Worm (Caenorhabditis elegans): ENCODE measurements around the gene F23F12.12.
"Not testable (repeated sequence)": the region's sequence is repeated elsewhere in the genome, so short reads cannot be mapped to it uniquely, and the experiment has no call there.

Gene F23F12.12

DNA sequence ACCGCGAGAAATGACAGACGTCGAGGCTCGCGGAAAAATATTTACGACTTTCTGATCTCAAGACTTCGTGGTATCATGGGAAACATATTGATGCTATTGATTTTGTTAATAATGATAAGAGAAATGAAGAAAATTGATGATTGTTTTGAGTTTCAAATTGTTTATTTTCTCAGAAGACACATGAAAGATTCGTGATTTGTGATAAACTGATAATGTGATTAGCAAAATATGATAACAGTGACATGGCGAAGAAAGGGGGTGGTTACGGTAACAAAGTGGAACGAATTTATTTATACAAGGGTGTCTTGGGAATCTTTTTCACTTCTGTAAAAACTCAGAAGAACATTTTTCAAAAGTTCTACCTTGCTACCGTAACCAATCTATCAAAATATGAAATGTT, 1.4 kb downstream of the F23F12.12 start (continued):
- TF ChIP-seq hlh-17 (GFP tag; optimal IDR thresholded peaks at IDR 0.05; ENCODE audit: borderline replicate concordance) (no peak), nhr-12 (tag; optimal IDR thresholded peaks at IDR 0.05) (no peak), grh-1 (GFP tag; IDR thresholded peaks at IDR 0.05) (no peak), blmp-1 (tag; optimal IDR thresholded peaks at IDR 0.05) (peak; percentile 29), lin-14 (GFP tag; optimal IDR thresholded peaks at IDR 0.05) (peak; percentile 26), vab-15 (tag; optimal IDR thresholded peaks at IDR 0.05) (no peak), ceh-82 (tag; optimal IDR thresholded peaks at IDR 0.05) (no peak), alr-1 (tag; optimal IDR thresholded peaks at IDR 0.05; ENCODE audit: borderline replicate concordance) (no peak), nhr-71 (tag; optimal IDR thresholded peaks at IDR 0.05) (peak; percentile 54), tlp-1 (tag; optimal IDR thresholded peaks at IDR 0.05) (no peak), fkh-8 (tag; optimal IDR thresholded peaks at IDR 0.05) (no peak), efl-1 (optimal IDR thresholded peaks at IDR 0.05) (no peak), efl-1 (GFP tag; optimal IDR thresholded peaks at IDR 0.05 in 1 of 2) (peak in 1 of 2 experiments; percentile 5), nhr-237 (tag; optimal IDR thresholded peaks at IDR 0.05) (no peak), unc-130 (tag; optimal IDR thresholded peaks at IDR 0.05) (no peak)

DNA sequence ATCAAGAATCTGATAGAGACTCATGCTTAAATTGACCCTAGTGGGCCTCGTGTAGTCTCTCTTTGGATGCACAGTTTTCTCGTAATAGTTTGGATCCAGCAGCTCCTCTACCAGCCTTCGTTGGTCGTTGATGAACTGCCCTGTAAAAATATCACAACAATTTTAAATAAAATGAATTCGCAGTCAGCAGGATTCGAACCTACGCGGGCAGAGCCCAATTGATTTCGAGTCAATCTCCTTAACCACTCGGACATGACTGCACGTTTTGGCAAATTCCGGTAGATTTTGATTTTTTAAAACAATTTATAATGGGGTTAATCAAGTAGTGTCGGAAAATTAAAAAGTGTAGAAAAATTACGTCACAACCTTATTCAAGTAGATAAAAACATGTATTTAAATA, 5.8 kb downstream of the F23F12.12 start:
- TF ChIP-seq efl-1 (optimal IDR thresholded peaks at IDR 0.05) = not testable (repeated sequence)
- TF ChIP-seq efl-1 (GFP tag; optimal IDR thresholded peaks at IDR 0.05 in 1 of 2) = peak in 1 of 2 experiments; percentile 20

DNA sequence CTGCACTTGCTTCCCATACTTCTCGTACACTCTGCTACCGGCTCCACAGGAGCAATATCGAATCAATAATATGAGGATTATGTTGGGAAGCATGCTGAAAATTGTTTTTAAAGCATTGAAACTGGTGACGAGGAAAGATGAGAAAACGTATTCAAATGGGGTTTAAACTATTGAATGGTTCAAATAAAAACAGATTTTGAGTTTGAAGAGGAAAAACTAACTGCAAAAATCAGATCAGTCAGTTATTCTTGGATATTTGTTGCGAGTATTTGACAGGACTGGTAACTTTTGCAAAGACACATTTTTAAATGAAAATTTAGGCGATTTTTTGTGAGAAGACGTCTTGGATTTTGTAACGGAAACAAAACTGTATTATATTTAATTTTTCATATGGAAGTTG, 6.7 kb downstream of the F23F12.12 start, which contains the start of gene acr-5:
TSS of gene acr-5 (minus strand) at position 101 of the 400 bp plus-strand sequence.
- TF ChIP-seq lin-13 (GFP tag; optimal IDR thresholded peaks at IDR 0.05) (no peak), ceh-88 (GFP tag; IDR thresholded peaks at IDR 0.05) (no peak), nhr-20 (tag; optimal IDR thresholded peaks at IDR 0.05) (no peak), snpc-4 (tag; optimal IDR thresholded peaks at IDR 0.05) (no peak), nhr-77 (tag; optimal IDR thresholded peaks at IDR 0.05) (no peak), egl-27 (tag; optimal IDR thresholded peaks at IDR 0.05) (no peak), dpl-1 (GFP tag; optimal IDR thresholded peaks at IDR 0.05) (no peak)

DNA sequence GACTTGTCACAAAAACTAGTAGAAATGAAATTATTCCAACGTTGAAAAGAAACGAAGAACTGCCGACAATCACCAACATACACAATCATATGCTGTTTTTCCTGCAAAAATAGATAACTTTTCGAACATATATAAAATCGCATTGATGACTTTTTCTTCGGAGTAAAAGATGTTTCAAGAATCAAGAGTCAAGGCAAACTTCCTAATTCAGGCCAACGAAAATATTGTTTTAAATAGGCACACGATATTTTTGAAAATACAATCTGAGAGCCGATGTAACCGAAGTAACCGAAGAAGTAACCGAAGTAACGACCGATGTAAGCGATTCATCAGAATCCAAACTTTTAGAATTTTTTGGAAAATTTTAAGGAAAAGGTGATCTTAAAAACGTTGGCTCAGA, 12.0 kb downstream of the F23F12.12 start, which contains the start of gene C09E7.10:
TSS of gene C09E7.10 (minus strand) at position 101 of the 400 bp plus-strand sequence.
- TF ChIP-seq nhr-20 (tag; optimal IDR thresholded peaks at IDR 0.05) (no peak), lin-39 (tag; optimal IDR thresholded peaks at IDR 0.05) (no peak), nhr-237 (tag; optimal IDR thresholded peaks at IDR 0.05) (no peak), aha-1 (tag; optimal IDR thresholded peaks at IDR 0.05) (no peak), tbx-2 (tag; optimal IDR thresholded peaks at IDR 0.05) (no peak), nhr-71 (tag; optimal IDR thresholded peaks at IDR 0.05) (no peak), nhr-85 (tag) (no peak), vab-15 (tag; optimal IDR thresholded peaks at IDR 0.05) (no peak)

DNA sequence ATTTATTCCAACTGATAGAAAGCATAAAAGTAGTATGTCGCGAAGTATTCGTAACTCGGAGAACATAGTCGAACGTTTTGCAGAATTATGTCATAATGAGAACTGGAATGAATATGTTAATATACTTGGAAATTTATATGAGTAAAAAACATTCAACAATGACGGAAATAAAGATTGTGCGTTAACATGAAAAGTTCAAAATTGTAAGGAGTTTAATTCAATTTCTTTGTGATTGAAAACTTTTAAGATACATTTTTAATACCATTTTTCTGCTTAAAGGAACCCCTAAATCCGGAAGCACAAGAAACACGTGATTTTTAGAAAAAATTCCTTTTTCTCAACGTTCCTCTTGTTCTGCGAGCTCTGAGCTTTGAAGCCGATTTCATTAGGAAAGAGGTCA, 17.6 kb downstream of the F23F12.12 start, which contains the start of gene oig-1:
TSS of gene oig-1 (minus strand) at position 101 of the 400 bp plus-strand sequence.
- TF ChIP-seq nhr-71 (tag; optimal IDR thresholded peaks at IDR 0.05) (no peak), zag-1 (tag; optimal IDR thresholded peaks at IDR 0.05) (no peak)

DNA sequence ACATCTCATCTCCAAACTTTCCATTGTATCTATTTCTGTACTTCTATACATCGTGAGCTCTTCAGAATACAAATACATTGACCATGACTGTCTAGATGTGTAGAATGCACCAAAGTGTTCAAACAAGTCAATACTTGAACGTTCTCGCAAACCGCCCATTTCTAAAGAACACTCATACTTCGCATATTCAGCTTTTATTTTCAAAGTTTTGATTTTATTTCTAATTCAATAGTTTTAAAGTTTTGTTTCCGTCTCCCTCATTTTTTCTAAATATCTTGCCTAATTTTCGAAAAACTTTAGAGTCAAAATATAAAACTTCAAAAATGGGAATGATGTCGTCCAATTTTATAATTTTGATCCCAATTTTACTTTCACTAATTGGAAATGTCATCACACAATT, 20.0 kb downstream of the F23F12.12 start, which contains the start of gene pqn-10:
TSS of gene pqn-10 (plus strand) at position 301 of the 400 bp plus-strand sequence.
- TF ChIP-seq egl-13 (tag; optimal IDR thresholded peaks at IDR 0.05) = no peak
- TF ChIP-seq ceh-90 (tag; optimal IDR thresholded peaks at IDR 0.05) = no peak
- no peak for TF ChIP-seq tlp-1 (tag; optimal IDR thresholded peaks at IDR 0.05)
- no peak for TF ChIP-seq nhr-76 (tag; optimal IDR thresholded peaks at IDR 0.05)
- TF ChIP-seq snpc-4 (tag; optimal IDR thresholded peaks at IDR 0.05) = no peak
- no peak for TF ChIP-seq ces-1 (GFP tag; optimal IDR thresholded peaks at IDR 0.05)
- TF ChIP-seq vab-15 (tag; optimal IDR thresholded peaks at IDR 0.05) = no peak
- TF ChIP-seq irx-1 (tag; optimal IDR thresholded peaks at IDR 0.05) = no peak
- TF ChIP-seq jun-1 (tag; optimal IDR thresholded peaks at IDR 0.05) = no peak
- no peak for TF ChIP-seq isw-1 (GFP tag; IDR thresholded peaks at IDR 0.05)
- no peak for TF ChIP-seq efl-1 (optimal IDR thresholded peaks at IDR 0.05)
- TF ChIP-seq efl-1 (GFP tag; optimal IDR thresholded peaks at IDR 0.05 in 1 of 2) = no peak
- TF ChIP-seq nhr-90 (tag; optimal IDR thresholded peaks at IDR 0.05; ENCODE audit: poor library complexity) = no peak
- no peak for TF ChIP-seq Y116A8C.19 (tag; optimal IDR thresholded peaks at IDR 0.05; ENCODE audit: borderline replicate concordance)
- TF ChIP-seq aly-2 (tag; optimal IDR thresholded peaks at IDR 0.05) = no peak
- TF ChIP-seq ets-5 (GFP tag; IDR thresholded peaks at IDR 0.05) = no peak
- TF ChIP-seq nhr-77 (tag; optimal IDR thresholded peaks at IDR 0.05) = no peak
- TF ChIP-seq grh-1 (GFP tag; IDR thresholded peaks at IDR 0.05) = no peak
